Worm (Caenorhabditis elegans): ENCODE data around the gene T02G5.7.

Gene T02G5.7

ce11 chrII:7059274-7059757 lies 16.1 kb upstream of the T02G5.7 start (continued):
- TF ChIP-seq nhr-21 (tag; optimal IDR thresholded peaks at IDR 0.05) (peak; percentile 62), lin-39 (tag; optimal IDR thresholded peaks at IDR 0.05) (no peak), C34F6.9 (tag; optimal IDR thresholded peaks at IDR 0.05) (no peak), unc-39 (tag; optimal IDR thresholded peaks at IDR 0.05) (no peak), ztf-11 (tag; optimal IDR thresholded peaks at IDR 0.05) (no peak), ceh-82 (tag; optimal IDR thresholded peaks at IDR 0.05) (no peak), F13H6.1 (tag; optimal IDR thresholded peaks at IDR 0.05) (peak; percentile 72), mab-5 (tag; optimal IDR thresholded peaks at IDR 0.05) (peak; percentile 3), lin-11 (tag; optimal IDR thresholded peaks at IDR 0.05) (no peak), gmeb-1 (tag; optimal IDR thresholded peaks at IDR 0.05) (peak; percentile 38), unc-55 (GFP tag; optimal IDR thresholded peaks at IDR 0.05) (no peak), elt-1 (tag; optimal IDR thresholded peaks at IDR 0.05) (no peak), ceh-16 (tag; optimal IDR thresholded peaks at IDR 0.05) (no peak), sma-9 (GFP tag; optimal IDR thresholded peaks at IDR 0.05) (peak; percentile 95), sma-9 (tag; optimal IDR thresholded peaks at IDR 0.05) (no peak), egl-27 (tag; optimal IDR thresholded peaks at IDR 0.05) (peak; percentile 20), skn-1 (tag; optimal IDR thresholded peaks at IDR 0.05) (peak; percentile 89), aly-2 (tag; optimal IDR thresholded peaks at IDR 0.05) (no peak), nhr-10 (tag; optimal IDR thresholded peaks at IDR 0.05) (no peak), Y55F3AM.14 (GFP tag; optimal IDR thresholded peaks at IDR 0.05) (no peak), dmd-4 (tag; optimal IDR thresholded peaks at IDR 0.05) (no peak), mdl-1 (tag; optimal IDR thresholded peaks at IDR 0.05) (peak in 1 of 2 experiments; percentile 48), sem-4 (tag; optimal IDR thresholded peaks at IDR 0.05) (no peak), peb-1 (tag; optimal IDR thresholded peaks at IDR 0.05) (no peak)

- TF ChIP-seq nhr-129 (tag; optimal IDR thresholded peaks at IDR 0.05) (peak; percentile 76), gmeb-1 (tag; optimal IDR thresholded peaks at IDR 0.05) (peak; percentile 29), fos-1 (tag; optimal IDR thresholded peaks at IDR 0.05) (peak; percentile 83), sma-3 (GFP tag; optimal IDR thresholded peaks at IDR 0.05) (peak; percentile 14), aly-2 (tag; optimal IDR thresholded peaks at IDR 0.05) (no peak), mdl-1 (tag; optimal IDR thresholded peaks at IDR 0.05) (no peak), F13H6.1 (tag; optimal IDR thresholded peaks at IDR 0.05) (peak; percentile 55), lsy-2 (tag; optimal IDR thresholded peaks at IDR 0.05) (peak in 1 of 2 experiments; percentile 7), sma-9 (GFP tag; optimal IDR thresholded peaks at IDR 0.05) (peak; percentile 65), sma-9 (tag; optimal IDR thresholded peaks at IDR 0.05) (no peak), blmp-1 (tag; optimal IDR thresholded peaks at IDR 0.05; ENCODE audit: insufficient read depth) (no peak), crh-2 (tag; optimal IDR thresholded peaks at IDR 0.05) (peak; percentile 58), skn-1 (tag; optimal IDR thresholded peaks at IDR 0.05) (peak; percentile 92), ceh-16 (tag; optimal IDR thresholded peaks at IDR 0.05) (no peak)
Measured at ce11 chrII:7060202-7060601, 15.2 kb upstream of the T02G5.7 start.

- TF ChIP-seq skn-1 (tag; optimal IDR thresholded peaks at IDR 0.05): peak; percentile 87
- TF ChIP-seq nhr-23 (tag; optimal IDR thresholded peaks at IDR 0.05): no peak
- TF ChIP-seq F13H6.1 (tag; optimal IDR thresholded peaks at IDR 0.05): no peak
- no peak for TF ChIP-seq lin-11 (tag; optimal IDR thresholded peaks at IDR 0.05)
Measured at ce11 chrII:7060791-7061190, 14.6 kb upstream of the T02G5.7 start.

ce11 chrII:7061730-7062129 lies 13.7 kb upstream of the T02G5.7 start, which contains the start of gene acs-6:
acs-6 (plus strand) TSS chrII:7062030.
- TF ChIP-seq nhr-77 (tag; optimal IDR thresholded peaks at IDR 0.05) (no peak), mab-5 (tag; optimal IDR thresholded peaks at IDR 0.05) (no peak), egl-27 (tag; optimal IDR thresholded peaks at IDR 0.05) (no peak), elt-3 (tag; optimal IDR thresholded peaks at IDR 0.05) (no peak), elt-1 (tag; optimal IDR thresholded peaks at IDR 0.05) (no peak), nhr-23 (tag; optimal IDR thresholded peaks at IDR 0.05) (no peak), ceh-16 (tag; optimal IDR thresholded peaks at IDR 0.05) (no peak), nhr-11 (tag; optimal IDR thresholded peaks at IDR 0.05) (no peak), nhr-10 (tag; optimal IDR thresholded peaks at IDR 0.05) (no peak), ZK546.5 (tag; optimal IDR thresholded peaks at IDR 0.05) (no peak), unc-55 (GFP tag; optimal IDR thresholded peaks at IDR 0.05) (no peak), ztf-11 (tag; optimal IDR thresholded peaks at IDR 0.05) (no peak), fos-1 (tag; optimal IDR thresholded peaks at IDR 0.05) (no peak), F13H6.1 (tag; optimal IDR thresholded peaks at IDR 0.05) (no peak), lin-11 (tag; optimal IDR thresholded peaks at IDR 0.05) (no peak), zag-1 (tag; optimal IDR thresholded peaks at IDR 0.05) (no peak), lsy-2 (tag; optimal IDR thresholded peaks at IDR 0.05) (no peak), snpc-4 (tag; optimal IDR thresholded peaks at IDR 0.05) (no peak), aly-2 (tag; optimal IDR thresholded peaks at IDR 0.05) (no peak), Y55F3AM.14 (GFP tag; optimal IDR thresholded peaks at IDR 0.05) (no peak)
